Worm (Caenorhabditis elegans): ENCODE measurements around the gene K08A2.2.
A peak's percentile ranks its signal among the peaks of the same experiment; 100 is the strongest.

Gene K08A2.2

DNA sequence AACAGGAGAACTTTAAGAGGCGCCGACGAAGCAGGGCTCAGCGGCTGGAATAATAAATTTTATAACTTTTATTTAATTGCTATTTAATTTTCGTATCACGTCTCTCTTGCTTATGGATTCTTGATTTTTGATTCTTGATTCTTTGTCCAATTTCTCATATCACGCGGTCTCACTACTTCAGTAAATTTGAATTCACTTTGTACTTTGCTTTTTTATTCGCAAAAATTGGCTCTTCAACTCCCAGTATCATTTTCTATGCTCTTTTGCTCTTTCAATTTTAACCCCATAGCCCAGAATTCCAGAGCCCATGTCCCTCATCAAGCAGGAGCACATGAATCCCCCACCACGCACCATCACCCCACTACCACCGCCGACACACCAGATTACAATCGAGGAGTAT is 10.8 kb downstream of the K08A2.2 start, which contains the start of gene lido-10:
Gene lido-10 (plus strand): TSS at position 301 of the 400 bp plus-strand sequence.
- TF ChIP-seq gmeb-1 (tag; optimal IDR thresholded peaks at IDR 0.05): no peak
- no peak for TF ChIP-seq crh-2 (tag; optimal IDR thresholded peaks at IDR 0.05)
- no peak for TF ChIP-seq R02D3.7 (tag; optimal IDR thresholded peaks at IDR 0.05)
- TF ChIP-seq nhr-237 (tag; optimal IDR thresholded peaks at IDR 0.05): no peak
- TF ChIP-seq zag-1 (tag; optimal IDR thresholded peaks at IDR 0.05): no peak
- no peak for TF ChIP-seq nhr-11 (tag; optimal IDR thresholded peaks at IDR 0.05)
- TF ChIP-seq lin-39 (tag; optimal IDR thresholded peaks at IDR 0.05): no peak

ce11 chrII:3003667-3004066 is 12.3 kb downstream of the K08A2.2 start, which contains the start of gene lido-11:
Gene lido-11, plus strand, starts transcription at chrII:3003967.
- TF ChIP-seq lin-39 (tag; optimal IDR thresholded peaks at IDR 0.05) (no peak), egl-27 (tag; optimal IDR thresholded peaks at IDR 0.05) (no peak), unc-55 (GFP tag; optimal IDR thresholded peaks at IDR 0.05) (no peak), nhr-23 (tag; optimal IDR thresholded peaks at IDR 0.05) (no peak), Y55F3AM.14 (GFP tag; optimal IDR thresholded peaks at IDR 0.05) (no peak)

- TF ChIP-seq ceh-16 (tag; optimal IDR thresholded peaks at IDR 0.05) (no peak), unc-55 (GFP tag; optimal IDR thresholded peaks at IDR 0.05) (no peak), nhr-77 (tag; optimal IDR thresholded peaks at IDR 0.05) (no peak), ztf-11 (tag; optimal IDR thresholded peaks at IDR 0.05) (no peak)
Observed at ce11 chrII:3005499-3005898, 14.1 kb downstream of the K08A2.2 start, which contains the start of gene lido-12. Gene lido-12, plus strand, starts transcription at chrII:3005799.

DNA sequence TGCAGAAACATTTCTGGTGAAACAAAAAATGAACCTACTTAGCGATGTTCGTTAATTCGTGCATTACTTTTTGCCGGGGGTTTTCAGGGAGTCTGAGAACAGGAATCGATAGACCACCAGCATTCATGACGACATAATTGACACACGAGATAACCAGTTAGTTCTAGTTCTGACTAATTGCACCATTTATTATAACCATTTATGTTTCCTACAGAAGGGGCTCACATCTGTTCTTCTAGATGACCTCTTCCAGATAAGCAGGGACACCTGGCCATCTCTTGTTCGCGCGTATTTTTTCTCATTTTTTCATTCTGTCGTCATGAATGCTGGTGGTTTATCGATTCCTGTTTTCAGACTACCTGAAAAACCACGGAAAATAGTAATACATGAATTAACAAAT is 17.0 kb downstream of the K08A2.2 start, which contains the start of gene sdz-5:
Gene sdz-5 (plus strand): TSS at position 301 of the 400 bp plus-strand sequence.
- TF ChIP-seq fos-1 (tag; optimal IDR thresholded peaks at IDR 0.05): no peak
- no peak for TF ChIP-seq skn-1 (tag; optimal IDR thresholded peaks at IDR 0.05)
- no peak for TF ChIP-seq elt-3 (tag; optimal IDR thresholded peaks at IDR 0.05)
- no peak for TF ChIP-seq nhr-77 (tag; optimal IDR thresholded peaks at IDR 0.05)
- TF ChIP-seq C34F6.9 (tag; optimal IDR thresholded peaks at IDR 0.05): no peak

DNA sequence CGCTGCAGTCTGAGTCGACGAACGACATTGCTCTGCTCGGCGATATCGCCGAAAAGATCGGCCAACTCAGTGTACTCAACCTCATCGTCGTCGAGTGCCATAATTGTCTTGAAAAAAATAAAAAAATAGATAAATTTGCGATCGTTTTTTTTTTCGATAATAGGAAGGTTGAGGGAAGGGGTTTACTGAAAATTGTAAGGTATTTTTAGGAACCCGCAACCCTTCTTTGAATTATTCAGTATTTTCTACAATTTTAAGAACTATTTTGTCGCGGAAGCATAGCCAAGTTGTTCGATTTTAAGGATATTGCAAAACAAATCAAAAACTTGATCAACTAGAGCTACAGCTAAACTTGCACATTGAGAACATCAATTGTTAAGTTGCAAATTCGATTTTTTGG is 20.7 kb downstream of the K08A2.2 start, which contains the start of gene C41H7.9:
Gene C41H7.9 (minus strand): TSS at position 101 of the 400 bp plus-strand sequence.
- TF ChIP-seq ztf-11 (tag; optimal IDR thresholded peaks at IDR 0.05) (no peak), nhr-21 (tag; optimal IDR thresholded peaks at IDR 0.05) (no peak), mbf-1 (tag; optimal IDR thresholded peaks at IDR 0.05) (no peak), elt-1 (tag; optimal IDR thresholded peaks at IDR 0.05) (no peak), aly-2 (tag; optimal IDR thresholded peaks at IDR 0.05) (no peak), ztf-1 (GFP tag; conservative IDR thresholded peaks at IDR 0.05) (no peak), nhr-11 (tag; optimal IDR thresholded peaks at IDR 0.05) (no peak), ZK546.5 (tag; optimal IDR thresholded peaks at IDR 0.05) (no peak), mab-5 (tag; optimal IDR thresholded peaks at IDR 0.05) (no peak), nhr-6 (tag; optimal IDR thresholded peaks at IDR 0.05) (no peak), nhr-237 (tag; optimal IDR thresholded peaks at IDR 0.05) (no peak), sma-3 (GFP tag; optimal IDR thresholded peaks at IDR 0.05) (no peak), ztf-4 (tag; optimal IDR thresholded peaks at IDR 0.05) (no peak), gmeb-1 (tag; optimal IDR thresholded peaks at IDR 0.05) (no peak), nhr-77 (tag; optimal IDR thresholded peaks at IDR 0.05) (no peak), unc-62 (GFP tag; optimal IDR thresholded peaks at IDR 0.05) (no peak), F13H6.1 (tag; optimal IDR thresholded peaks at IDR 0.05) (no peak), egl-27 (tag; optimal IDR thresholded peaks at IDR 0.05) (no peak), lsy-2 (tag; optimal IDR thresholded peaks at IDR 0.05) (no peak)

DNA sequence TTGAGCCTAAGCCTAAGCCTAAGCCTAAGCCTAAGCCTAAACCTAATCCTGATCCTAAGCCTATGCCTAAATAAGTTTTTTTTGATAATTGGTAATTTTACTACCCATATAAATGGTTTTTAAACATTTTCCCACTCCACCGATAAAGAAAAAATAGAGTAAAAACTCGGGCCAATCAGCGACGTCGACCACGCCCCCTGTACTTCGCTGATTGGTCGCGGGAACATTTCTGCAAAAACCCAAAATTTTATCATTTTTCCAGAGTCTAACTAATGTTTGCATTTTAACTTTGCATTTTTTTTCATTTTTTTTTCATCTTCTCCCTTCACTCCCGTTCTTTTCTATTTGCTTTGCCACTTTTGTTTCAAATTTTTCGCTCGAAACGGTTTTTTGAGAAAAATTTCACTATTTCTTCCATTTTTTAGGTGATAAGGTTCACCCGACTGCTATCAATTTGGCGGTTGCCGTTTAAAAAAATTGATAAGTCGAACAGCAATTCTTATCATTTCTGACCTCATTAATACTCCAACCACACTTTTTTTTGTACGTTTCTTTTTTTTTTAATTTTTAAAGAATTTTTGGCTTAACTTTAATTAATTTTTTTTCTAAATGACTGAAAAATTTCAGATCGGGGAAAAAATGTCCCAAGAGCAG is 22.9 kb downstream of the K08A2.2 start, which contains the start of gene C41H7.2:
Gene C41H7.2 (plus strand): TSS at position 622 of the 654 bp plus-strand sequence.
- TF ChIP-seq crh-2 (tag; optimal IDR thresholded peaks at IDR 0.05) (peak; percentile 4), fos-1 (tag; optimal IDR thresholded peaks at IDR 0.05) (peak; percentile 85), F13H6.1 (tag; optimal IDR thresholded peaks at IDR 0.05) (no peak)

All from whole organism, L2 larva.